Worm (Caenorhabditis elegans): Measurements from ENCODE around the gene Y81G3A.6.

- TF ChIP-seq ets-7 (tag; optimal IDR thresholded peaks at IDR 0.05) (no peak), scrt-1 (GFP tag; IDR thresholded peaks at IDR 0.05) (no peak), flt-1 (GFP tag; IDR thresholded peaks at IDR 0.05) (no peak), B0310.2 (tag; optimal IDR thresholded peaks at IDR 0.05) (no peak), ama-1 (optimal IDR thresholded peaks at IDR 0.05) (no peak), tbx-11 (GFP tag; IDR thresholded peaks at IDR 0.05) (no peak), ceh-36 (tag; optimal IDR thresholded peaks at IDR 0.05) (no peak), hmg-4 (GFP tag; optimal IDR thresholded peaks at IDR 0.05) (no peak), aly-1 (tag; optimal IDR thresholded peaks at IDR 0.05) (no peak), tra-4 (tag; optimal IDR thresholded peaks at IDR 0.05) (no peak), F13C5.2 (tag; optimal IDR thresholded peaks at IDR 0.05) (no peak), ceh-13 (GFP tag; optimal IDR thresholded peaks at IDR 0.05) (no peak)
Measured at ce11 chrII:13066777-13067290, 15.5 kb downstream of the Y81G3A.6 start.
